Fruit fly (Drosophila melanogaster): Measurements from ENCODE around the gene Prosbeta7.

Gene Prosbeta7

dm6 chr3R:5385761-5386160, 27.6 kb upstream of the Prosbeta7 start:
- TF ChIP-seq ems (GFP tag; optimal IDR thresholded peaks at IDR 0.05) = no peak
- peak; percentile 8 for TF ChIP-seq nom (GFP tag; optimal IDR thresholded peaks at IDR 0.05)
- TF ChIP-seq CG1647 (GFP tag; optimal IDR thresholded peaks at IDR 0.05) = no peak
- TF ChIP-seq CG33213 (GFP tag; optimal IDR thresholded peaks at IDR 0.05) = no peak
- no peak for TF ChIP-seq CG11093 (GFP tag; IDR thresholded peaks at IDR 0.05)
- 0 out of 3 replicates have a peak, but pooled peaks have one; percentile 15 for TF ChIP-seq zen2 (GFP tag; IDR thresholded peaks at IDR 0.05; ENCODE audit: partially characterized antibody)
- TF ChIP-seq Med (GFP tag) = no peak
- no peak for TF ChIP-seq CG12659 (GFP tag; optimal IDR thresholded peaks at IDR 0.05)
- TF ChIP-seq CG1233 (GFP tag; optimal IDR thresholded peaks at IDR 0.05) = no peak
- TF ChIP-seq da (GFP tag; optimal IDR thresholded peaks at IDR 0.05) = no peak
- TF ChIP-seq jing (GFP tag; optimal IDR thresholded peaks at IDR 0.05) = no peak
- no peak for TF ChIP-seq Atf3 (GFP tag; optimal IDR thresholded peaks at IDR 0.05)
- TF ChIP-seq CG13894 (tag; optimal IDR thresholded peaks at IDR 0.05) = no peak
- TF ChIP-seq Rx (GFP tag; IDR thresholded peaks at IDR 0.05) = 0 out of 2 replicates have a peak, but pooled peaks have one; percentile 10
- TF ChIP-seq CG6854 (GFP tag; optimal IDR thresholded peaks at IDR 0.05) = no peak

DNA sequence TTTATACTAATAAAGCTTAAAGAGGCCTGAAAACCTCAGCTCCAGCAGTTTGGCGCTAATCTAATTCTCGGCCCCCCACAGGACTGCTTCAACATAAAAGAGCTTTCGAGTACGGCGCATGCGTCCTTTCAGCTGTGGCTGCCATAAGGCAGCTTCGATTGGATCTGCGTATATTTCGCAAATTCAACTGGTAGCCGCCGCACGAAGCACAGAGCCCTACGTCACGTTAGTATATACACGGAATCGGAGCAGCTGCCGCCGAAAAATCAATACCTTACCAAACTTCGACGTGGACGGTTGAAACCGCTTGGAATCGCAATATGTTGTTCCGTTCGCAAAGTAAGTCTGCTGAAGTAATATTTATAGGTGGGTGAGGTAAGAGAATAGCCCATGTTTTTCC, 18.4 kb upstream of the Prosbeta7 start, which contains the start of gene 7B2:
7B2 (plus strand) TSS at position 169 of the 400 bp plus-strand sequence.
- TF ChIP-seq CG33557 (GFP tag; optimal IDR thresholded peaks at IDR 0.05) (no peak), ara (GFP tag; IDR thresholded peaks at IDR 0.05) (no peak), Med (GFP tag) (peak; percentile 23), Dp (GFP tag; optimal IDR thresholded peaks at IDR 0.05) (peak; percentile 2), NC2α (GFP tag; optimal IDR thresholded peaks at IDR 0.05) (no peak), pzg (GFP tag; optimal IDR thresholded peaks at IDR 0.05) (peak; percentile 17), Hr51 (GFP tag; optimal IDR thresholded peaks at IDR 0.05) (no peak), CG15514 (GFP tag; optimal IDR thresholded peaks at IDR 0.05) (peak; percentile 8), onecut (GFP tag; IDR thresholded peaks at IDR 0.05) (peak; percentile 97), lmd (GFP tag; IDR thresholded peaks at IDR 0.05) (no peak), Ravus (GFP tag; IDR thresholded peaks at IDR 0.05) (no peak), CG7786 (GFP tag; optimal IDR thresholded peaks at IDR 0.05) (no peak), CG6175 (GFP tag; IDR thresholded peaks at IDR 0.05) (no peak), ewg (GFP tag; optimal IDR thresholded peaks at IDR 0.05) (peak; percentile 89), CG10267 (tag; optimal IDR thresholded peaks at IDR 0.05) (no peak), CG14441 (GFP tag; IDR thresholded peaks at IDR 0.05) (no peak), MBD-R2 (GFP tag; IDR thresholded peaks at IDR 0.05) (peak; percentile 13; the same call in 1 of the 2 replicates), CG11560 (tag; IDR thresholded peaks at IDR 0.05) (no peak), gsb (GFP tag; IDR thresholded peaks at IDR 0.05) (no peak), CG1024 (GFP tag; IDR thresholded peaks at IDR 0.05) (no peak), CG32767 (GFP tag; IDR thresholded peaks at IDR 0.05) (peak; percentile 16; the same call in 1 of the 2 replicates), z (GFP tag; IDR thresholded peaks at IDR 0.05) (no peak), Bdp1 (GFP tag; optimal IDR thresholded peaks at IDR 0.05) (no peak), scrt (GFP tag; optimal IDR thresholded peaks at IDR 0.05) (peak; percentile 98), ci (GFP tag; IDR thresholded peaks at IDR 0.05) (no peak), MESR4 (GFP tag; optimal IDR thresholded peaks at IDR 0.05) (peak; percentile 16)

DNA sequence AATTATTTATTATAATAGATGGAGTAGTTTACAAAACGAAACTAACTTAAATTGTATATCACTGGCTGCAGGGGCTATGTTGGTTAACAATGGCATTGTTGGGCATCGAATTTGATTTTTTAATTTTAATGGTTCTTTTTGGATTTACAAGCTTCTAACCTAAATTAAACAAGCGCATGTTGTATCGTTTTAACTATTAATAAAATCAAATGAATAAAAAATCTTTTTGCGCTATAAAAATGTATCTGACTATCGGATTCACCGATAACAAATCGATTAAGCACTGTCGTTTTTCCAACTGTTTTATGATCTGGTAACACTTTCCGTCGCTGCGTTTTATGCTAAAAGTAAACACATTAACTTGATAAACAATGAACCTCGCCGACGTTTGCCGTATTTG, 16.6 kb upstream of the Prosbeta7 start, which contains the start of the genes hd and CG14667:
hd (minus strand) TSS at position 243 of the 400 bp plus-strand sequence.
CG14667 (plus strand) TSS at position 303 of the 400 bp plus-strand sequence.
- TF ChIP-seq grn (GFP tag; optimal IDR thresholded peaks at IDR 0.05) = no peak
- peak; percentile 31 for TF ChIP-seq CG15601 (tag; optimal IDR thresholded peaks at IDR 0.05)
- TF ChIP-seq Med (GFP tag) = peak; percentile 75
- TF ChIP-seq bbx (GFP tag; IDR thresholded peaks at IDR 0.05; ENCODE audit: partially characterized antibody) = peak; percentile 26; the same call in 1 of the 2 replicates
- peak; percentile 47 for TF ChIP-seq pzg (GFP tag; optimal IDR thresholded peaks at IDR 0.05)
- peak; percentile 84 for TF ChIP-seq sens (GFP tag)
- no peak for TF ChIP-seq oc (tag; optimal IDR thresholded peaks at IDR 0.05)
- TF ChIP-seq CG9817 (tag; optimal IDR thresholded peaks at IDR 0.05) = no peak
- TF ChIP-seq CG30020 (tag; optimal IDR thresholded peaks at IDR 0.05) = peak; percentile 45
- TF ChIP-seq HLH4C (GFP tag; IDR thresholded peaks at IDR 0.05; ENCODE audit: partially characterized antibody) = peak; percentile 60
- TF ChIP-seq gfzf (GFP tag; optimal IDR thresholded peaks at IDR 0.05) = peak; percentile 68
- TF ChIP-seq YL-1 (GFP tag; optimal IDR thresholded peaks at IDR 0.05) = peak; percentile 71
- no peak for TF ChIP-seq trh (GFP tag; optimal IDR thresholded peaks at IDR 0.05)
